Worm (Caenorhabditis elegans) whole organism, midembryonic: Measurements from ENCODE around the gene T28A8.5.

Source experiments
- cog-1 ChIP-seq: sonication (generic microtip); optimal IDR thresholded peaks from 2 replicates; lab custom pipeline; 2016; ENCODE audit warnings: missing genetic modification characterization, missing compliant biosample characterization
- flt-1 ChIP-seq: fragments of 200-800 bp; sonication (Bioruptor generic); IDR thresholded peaks from 2 replicates; pipeline ENCODE4 v1.3.6; 2022; ENCODE audit warnings: missing genetic modification characterization, missing compliant biosample characterization
- klf-2 ChIP-seq: fragments of 200-800 bp; sonication (Bioruptor generic); conservative IDR thresholded peaks from 2 replicates; pipeline ENCODE4 v1.3.6; 2022; ENCODE audit warnings: missing genetic modification reagents, missing genetic modification characterization, missing compliant biosample characterization

ce11 chrIII:13458978-13459596, 42.3 kb upstream of the T28A8.5 start, which contains the start of gene tag-164:
- TF ChIP-seq flt-1 (GFP tag; lab: Robert Waterston, UW) (no peak), cog-1 (tag; lab: Kevin White, UChicago) (no peak), klf-2 (GFP tag; lab: Robert Waterston, UW) (no peak)
